Fruit fly (Drosophila melanogaster): Measurements from ENCODE around the gene SmydA-3.

Gene SmydA-3

dm6 chr2L:10856328-10856942, 6.5 kb downstream of the SmydA-3 start, which contains the start of gene Dnz1:
Gene Dnz1, minus strand, starts transcription at chr2L:10856644.
- peak; percentile 43 for TF ChIP-seq ey (GFP tag; optimal IDR thresholded peaks at IDR 0.05)
- peak; percentile 42 for TF ChIP-seq rgr (GFP tag; optimal IDR thresholded peaks at IDR 0.05)
- peak in 1 of 2 experiments; percentile 64 for TF ChIP-seq foxo (GFP tag; optimal IDR thresholded peaks at IDR 0.05)
- TF ChIP-seq CrebA (GFP tag; optimal IDR thresholded peaks at IDR 0.05; ENCODE audit: borderline replicate concordance), result no peak
- TF ChIP-seq GATAd (GFP tag; optimal IDR thresholded peaks at IDR 0.05), result no peak
- TF ChIP-seq sv (GFP tag; optimal IDR thresholded peaks at IDR 0.05), result peak; percentile 30
- peak; percentile 16 for TF ChIP-seq OdsH (GFP tag; optimal IDR thresholded peaks at IDR 0.05)
- TF ChIP-seq usp (GFP tag; optimal IDR thresholded peaks at IDR 0.05), result no peak
- peak; percentile 11 for TF ChIP-seq h (GFP tag; optimal IDR thresholded peaks at IDR 0.05)
- no peak for TF ChIP-seq Hnf4 (GFP tag; optimal IDR thresholded peaks at IDR 0.05)
- peak; percentile 22 for TF ChIP-seq psq (GFP tag; optimal IDR thresholded peaks at IDR 0.05)
- peak; percentile 57 for TF ChIP-seq HLH106 (tag; optimal IDR thresholded peaks at IDR 0.05)
- peak; percentile 37 for TF ChIP-seq fru (GFP tag; optimal IDR thresholded peaks at IDR 0.05)
- peak; percentile 28 for TF ChIP-seq Sp1 (GFP tag; optimal IDR thresholded peaks at IDR 0.05)

- TF ChIP-seq foxo (GFP tag; optimal IDR thresholded peaks at IDR 0.05) (peak in 1 of 2 experiments; percentile 39), CrebA (GFP tag; optimal IDR thresholded peaks at IDR 0.05; ENCODE audit: borderline replicate concordance) (no peak), N (GFP tag; optimal IDR thresholded peaks at IDR 0.05) (no peak), woc (GFP tag; optimal IDR thresholded peaks at IDR 0.05) (peak; percentile 26), brk (GFP tag; optimal IDR thresholded peaks at IDR 0.05) (no peak), Hnf4 (GFP tag; optimal IDR thresholded peaks at IDR 0.05) (no peak), Dif (GFP tag; optimal IDR thresholded peaks at IDR 0.05; ENCODE audit: partially characterized antibody) (no peak), Sp1 (GFP tag; optimal IDR thresholded peaks at IDR 0.05) (peak; percentile 57), tai (GFP tag; optimal IDR thresholded peaks at IDR 0.05) (no peak), Abd-B (GFP tag; optimal IDR thresholded peaks at IDR 0.05) (no peak), br (GFP tag; optimal IDR thresholded peaks at IDR 0.05) (no peak), lola (GFP tag; optimal IDR thresholded peaks at IDR 0.05) (no peak), dsf (GFP tag; optimal IDR thresholded peaks at IDR 0.05; ENCODE audit: borderline replicate concordance) (no peak), HLH106 (tag; optimal IDR thresholded peaks at IDR 0.05) (peak; percentile 60), sage (GFP tag; optimal IDR thresholded peaks at IDR 0.05) (no peak), dmrt93B (GFP tag; optimal IDR thresholded peaks at IDR 0.05) (no peak), CG9705 (GFP tag; optimal IDR thresholded peaks at IDR 0.05) (no peak), pan (optimal IDR thresholded peaks at IDR 0.05) (no peak), psq (GFP tag; optimal IDR thresholded peaks at IDR 0.05) (peak; percentile 36), rgr (GFP tag; optimal IDR thresholded peaks at IDR 0.05) (peak; percentile 32), Dfd (GFP tag; optimal IDR thresholded peaks at IDR 0.05) (no peak), CG32264 (GFP tag; optimal IDR thresholded peaks at IDR 0.05) (no peak), jim (GFP tag; optimal IDR thresholded peaks at IDR 0.05) (no peak), Rel (GFP tag; optimal IDR thresholded peaks at IDR 0.05) (no peak), Rel (tag; optimal IDR thresholded peaks at IDR 0.05) (peak; percentile 20), dl (GFP tag; optimal IDR thresholded peaks at IDR 0.05; ENCODE audit: insufficient read depth in 1 of 2, partially characterized antibody in 2 of 2) (no peak), Myc (optimal IDR thresholded peaks at IDR 0.05) (no peak), usp (GFP tag; optimal IDR thresholded peaks at IDR 0.05) (no peak), GATAd (GFP tag; optimal IDR thresholded peaks at IDR 0.05) (no peak), OdsH (GFP tag; optimal IDR thresholded peaks at IDR 0.05) (peak; percentile 1), ey (GFP tag; optimal IDR thresholded peaks at IDR 0.05) (no peak), h (GFP tag; optimal IDR thresholded peaks at IDR 0.05) (peak; percentile 19), Hr78 (GFP tag; optimal IDR thresholded peaks at IDR 0.05) (no peak), Mio (GFP tag; optimal IDR thresholded peaks at IDR 0.05) (no peak), fru (GFP tag; optimal IDR thresholded peaks at IDR 0.05) (no peak), sv (GFP tag; optimal IDR thresholded peaks at IDR 0.05) (no peak), Jra (GFP tag; optimal IDR thresholded peaks at IDR 0.05) (no peak), Vsx2 (GFP tag; optimal IDR thresholded peaks at IDR 0.05; ENCODE audit: partially characterized antibody) (no peak), Hr83 (GFP tag; optimal IDR thresholded peaks at IDR 0.05; ENCODE audit: poor library complexity, severe bottlenecking) (no peak)
These were observed 8.4 kb downstream of the SmydA-3 start, which contains the start of the genes aurB and Stam for dm6 chr2L:10858064-10859047. Gene aurB, minus strand, starts transcription at chr2L:10858094. Gene Stam, plus strand, starts transcription at chr2L:10858536.

All from whole organism, wandering third instar larva.